Worm (Caenorhabditis elegans) whole organism, L1 larva: ENCODE data around the gene F31E8.4.
A peak's percentile ranks its signal among the peaks of the same experiment; 100 is the strongest.

Experiments
- C16A3.4 ChIP-seq: fragments of 150-350 bp; optimal IDR thresholded peaks from 2 replicates; lab custom pipeline; 2014; ENCODE audit warnings: missing biosample characterization, missing genetic modification characterization
- Y116A8C.19 ChIP-seq: sonication (generic microtip); optimal IDR thresholded peaks from 2 replicates; lab custom pipeline; 2016; ENCODE audit warnings: missing compliant biosample characterization, missing genetic modification characterization, borderline replicate concordance
- ama-1 ChIP-seq: fragments of 150-350 bp; optimal IDR thresholded peaks from 2 replicates; lab custom pipeline; 2014
- blmp-1 ChIP-seq: fragments of 150-350 bp; optimal IDR thresholded peaks from 2 replicates; lab custom pipeline; 2014; ENCODE audit warnings: missing biosample characterization, missing genetic modification characterization
- ceh-82 ChIP-seq, 3 experiments: fragments of 150-350 bp in 1 of 3; sonication (generic microtip) in 2 of 3; optimal IDR thresholded peaks; 2 replicates each; lab custom pipeline; 2014 to 2017; ENCODE audit warnings: missing biosample characterization in 3 of 3, missing genetic modification characterization in 3 of 3
- dpl-1 ChIP-seq, 3 experiments: fragments of 150-350 bp in 2 of 3; sonication (generic microtip) in 1 of 3; optimal IDR thresholded peaks; 2 replicates each; lab custom pipeline; 2014 to 2017; ENCODE audit warnings: missing biosample characterization in 3 of 3, missing genetic modification characterization in 3 of 3, missing genetic modification reagents in 3 of 3
- dsc-1 ChIP-seq: sonication (generic microtip); optimal IDR thresholded peaks from 2 replicates; lab custom pipeline; 2016; ENCODE audit warnings: mild to moderate bottlenecking, missing genetic modification characterization, missing compliant biosample characterization
- efl-1 ChIP-seq, 4 experiments: fragments of 150-350 bp; optimal IDR thresholded peaks in 3 of 4; peaks in 1 of 4; 1 replicate in 1 of 4; 2 replicates in 3 of 4; lab custom pipeline; 2014; ENCODE audit warnings: missing biosample characterization in 2 of 4, missing genetic modification characterization in 2 of 4, missing genetic modification reagents in 2 of 4
- egl-27 ChIP-seq, 2 experiments: fragments of 150-350 bp in 1 of 2; sonication (generic microtip); optimal IDR thresholded peaks; 3 replicates each; lab custom pipeline; 2017 to 2018; ENCODE audit warnings: missing biosample characterization in 2 of 2, missing genetic modification characterization in 2 of 2, missing genetic modification reagents in 2 of 2
- elt-2 ChIP-seq: sonication (generic microtip); optimal IDR thresholded peaks from 2 replicates; lab custom pipeline; 2016; ENCODE audit warnings: missing genetic modification characterization, mild to moderate bottlenecking, inconsistent platforms, missing compliant biosample characterization, missing genetic modification reagents
- elt-3 ChIP-seq, 6 experiments: fragments of 150-350 bp in 1 of 6; sonication (generic microtip); optimal IDR thresholded peaks; 2 replicates each; lab custom pipeline; 2017 to 2018; ENCODE audit warnings: missing biosample characterization in 6 of 6, missing genetic modification characterization in 6 of 6, inconsistent platforms in 1 of 6
- ets-5 ChIP-seq: fragments of 200-800 bp; sonication (Bioruptor generic); IDR thresholded peaks from 2 replicates; pipeline ENCODE4 v1.3.6; 2022; ENCODE audit warnings: missing genetic modification characterization, missing compliant biosample characterization
- fkh-10 ChIP-seq: sonication (generic microtip); optimal IDR thresholded peaks from 2 replicates; lab custom pipeline; 2017; ENCODE audit warnings: missing biosample characterization, missing genetic modification reagents, missing genetic modification characterization
- fkh-4 ChIP-seq: sonication (generic microtip); optimal IDR thresholded peaks from 2 replicates; lab custom pipeline; 2016; ENCODE audit warnings: missing compliant biosample characterization, missing genetic modification characterization, borderline replicate concordance
- fkh-8 ChIP-seq: sonication (generic microtip); optimal IDR thresholded peaks from 2 replicates; lab custom pipeline; 2016; ENCODE audit warnings: mild to moderate bottlenecking, missing genetic modification characterization, missing compliant biosample characterization
- fos-1 ChIP-seq: fragments of 150-350 bp; optimal IDR thresholded peaks from 2 replicates; lab custom pipeline; 2014; ENCODE audit warnings: missing biosample characterization, missing genetic modification characterization
- grh-1 ChIP-seq: fragments of 200-800 bp; sonication (Bioruptor generic); IDR thresholded peaks from 2 replicates; pipeline ENCODE4 v1.3.6; 2022; ENCODE audit warnings: missing genetic modification reagents, missing genetic modification characterization, missing compliant biosample characterization
- hlh-4 ChIP-seq: sonication (generic microtip); optimal IDR thresholded peaks from 2 replicates; lab custom pipeline; 2016; ENCODE audit warnings: mild to moderate bottlenecking, missing genetic modification characterization, missing compliant biosample characterization
- hpl-2 ChIP-seq: fragments of 150-350 bp; optimal IDR thresholded peaks from 2 replicates; lab custom pipeline; 2014; ENCODE audit warnings: missing biosample characterization, missing genetic modification reagents, missing genetic modification characterization
- jun-1 ChIP-seq: fragments of 150-350 bp; optimal IDR thresholded peaks from 2 replicates; lab custom pipeline; 2014; ENCODE audit warnings: missing biosample characterization, missing genetic modification reagents, missing genetic modification characterization
- lin-13 ChIP-seq: fragments of 150-350 bp; optimal IDR thresholded peaks from 2 replicates; lab custom pipeline; 2014; ENCODE audit warnings: missing biosample characterization, missing genetic modification reagents, missing genetic modification characterization
- lin-14 ChIP-seq: fragments of 200-800 bp; sonication (Bioruptor generic); optimal IDR thresholded peaks from 2 replicates; lab custom pipeline; 2018; ENCODE audit warnings: mild to moderate bottlenecking, missing genetic modification characterization, moderate library complexity, missing compliant biosample characterization
- lin-15B ChIP-seq: fragments of 150-350 bp; sonication (generic microtip); optimal IDR thresholded peaks from 3 replicates; lab custom pipeline; 2014; ENCODE audit warnings: missing biosample characterization, missing genetic modification characterization
- lin-35 ChIP-seq, 2 experiments: fragments of 150-350 bp; optimal IDR thresholded peaks; 2 replicates each; lab custom pipeline; 2014; ENCODE audit warnings: missing biosample characterization in 2 of 2, missing genetic modification characterization in 2 of 2, missing genetic modification reagents in 2 of 2
- lir-3 ChIP-seq: sonication (generic microtip); optimal IDR thresholded peaks from 2 replicates; lab custom pipeline; 2016; ENCODE audit warnings: mild to moderate bottlenecking, missing genetic modification characterization, moderate library complexity, missing compliant biosample characterization; ENCODE audit not compliant: poor library complexity
- mdl-1 ChIP-seq, 2 experiments: fragments of 150-350 bp; optimal IDR thresholded peaks; 2 replicates each; lab custom pipeline; 2014 to 2017; ENCODE audit warnings: missing biosample characterization in 2 of 2, missing genetic modification characterization in 2 of 2, inconsistent platforms in 1 of 2
- mef-2 ChIP-seq: fragments of 150-350 bp; optimal IDR thresholded peaks from 2 replicates; lab custom pipeline; 2014; ENCODE audit warnings: missing biosample characterization, missing genetic modification characterization
- mep-1 ChIP-seq: fragments of 150-350 bp; optimal IDR thresholded peaks from 2 replicates; lab custom pipeline; 2014; ENCODE audit warnings: missing biosample characterization, missing genetic modification characterization
- nhr-19 ChIP-seq: fragments of 200-800 bp; sonication (Bioruptor generic); conservative IDR thresholded peaks from 2 replicates; pipeline ENCODE4 v1.3.6; 2022; ENCODE audit warnings: missing genetic modification characterization, missing compliant biosample characterization
- nhr-20 ChIP-seq: sonication (generic microtip); optimal IDR thresholded peaks from 2 replicates; lab custom pipeline; 2016; ENCODE audit warnings: mild to moderate bottlenecking, missing genetic modification characterization, missing compliant biosample characterization
- nhr-237 ChIP-seq: fragments of 150-350 bp; optimal IDR thresholded peaks from 2 replicates; lab custom pipeline; 2014; ENCODE audit warnings: missing biosample characterization, missing genetic modification characterization
- nhr-47 ChIP-seq: sonication (generic microtip); optimal IDR thresholded peaks from 2 replicates; lab custom pipeline; 2016; ENCODE audit warnings: mild to moderate bottlenecking, missing genetic modification characterization, moderate library complexity, missing compliant biosample characterization
- nhr-71 ChIP-seq: sonication (generic microtip); optimal IDR thresholded peaks from 2 replicates; lab custom pipeline; 2016; ENCODE audit warnings: mild to moderate bottlenecking, missing genetic modification characterization, moderate library complexity, missing compliant biosample characterization
- nhr-77 ChIP-seq: fragments of 150-350 bp; optimal IDR thresholded peaks from 2 replicates; lab custom pipeline; 2014; ENCODE audit warnings: missing biosample characterization, missing genetic modification characterization
- nhr-84 ChIP-seq: sonication (generic microtip); optimal IDR thresholded peaks from 2 replicates; lab custom pipeline; 2017; ENCODE audit warnings: missing biosample characterization, missing genetic modification characterization
- nhr-85 ChIP-seq: sonication (generic microtip); peaks from one replicate; lab custom pipeline; 2016; ENCODE audit warnings: missing genetic modification characterization, inconsistent platforms, missing compliant biosample characterization
- nhr-90 ChIP-seq: sonication (generic microtip); optimal IDR thresholded peaks from 2 replicates; lab custom pipeline; 2016; ENCODE audit warnings: mild to moderate bottlenecking, missing genetic modification characterization, missing compliant biosample characterization; ENCODE audit not compliant: poor library complexity
- pax-3 ChIP-seq: fragments of 200-800 bp; sonication (Bioruptor generic); optimal IDR thresholded peaks from 2 replicates; lab custom pipeline; 2018; ENCODE audit warnings: mild to moderate bottlenecking, missing genetic modification characterization, moderate library complexity, missing compliant biosample characterization
- pqm-1 ChIP-seq: sonication (generic microtip); optimal IDR thresholded peaks from 3 replicates; lab custom pipeline; 2017; ENCODE audit warnings: missing biosample characterization, missing genetic modification characterization
- rnt-1 ChIP-seq: sonication (generic microtip); optimal IDR thresholded peaks from 2 replicates; lab custom pipeline; 2016; ENCODE audit warnings: mild to moderate bottlenecking, missing genetic modification characterization, moderate library complexity, missing compliant biosample characterization
- skn-1 ChIP-seq: fragments of 150-350 bp; optimal IDR thresholded peaks from 2 replicates; lab custom pipeline; 2014; ENCODE audit warnings: missing biosample characterization, missing genetic modification characterization
- snu-23 ChIP-seq: sonication (generic microtip); optimal IDR thresholded peaks from 2 replicates; lab custom pipeline; 2016; ENCODE audit warnings: missing genetic modification characterization, missing compliant biosample characterization
- sox-4 ChIP-seq: sonication (generic microtip); optimal IDR thresholded peaks from 2 replicates; lab custom pipeline; 2016; ENCODE audit warnings: missing genetic modification characterization, missing compliant biosample characterization
- swsn-7 ChIP-seq: sonication (generic microtip); optimal IDR thresholded peaks from 2 replicates; lab custom pipeline; 2016; ENCODE audit warnings: missing genetic modification characterization, missing compliant biosample characterization
- tbx-2 ChIP-seq: sonication (generic microtip); optimal IDR thresholded peaks from 2 replicates; lab custom pipeline; 2016; ENCODE audit warnings: missing genetic modification characterization, missing compliant biosample characterization
- tlp-1 ChIP-seq: fragments of 150-350 bp; optimal IDR thresholded peaks from 2 replicates; lab custom pipeline; 2014; ENCODE audit warnings: missing biosample characterization, missing genetic modification characterization
- unc-62 ChIP-seq: fragments of 150-350 bp; optimal IDR thresholded peaks from 2 replicates; lab custom pipeline; 2014; ENCODE audit warnings: missing biosample characterization, missing genetic modification reagents, missing genetic modification characterization
- xbp-1 ChIP-seq: sonication (generic microtip); optimal IDR thresholded peaks from 2 replicates; lab custom pipeline; 2016; ENCODE audit warnings: missing genetic modification characterization, missing compliant biosample characterization
- zag-1 ChIP-seq: fragments of 150-350 bp; optimal IDR thresholded peaks from 2 replicates; lab custom pipeline; 2014; ENCODE audit warnings: missing biosample characterization, missing genetic modification characterization
- zip-4 ChIP-seq: fragments of 200-800 bp; sonication (Bioruptor generic); optimal IDR thresholded peaks from 2 replicates; lab custom pipeline; 2018; ENCODE audit warnings: mild to moderate bottlenecking, missing genetic modification characterization, moderate library complexity, missing compliant biosample characterization
- ztf-11 ChIP-seq, 2 experiments: sonication (generic microtip); optimal IDR thresholded peaks; 2 replicates each; lab custom pipeline; 2016 to 2017; ENCODE audit warnings: missing genetic modification characterization in 2 of 2, missing biosample characterization in 1 of 2, missing compliant biosample characterization in 1 of 2
- ztf-4 ChIP-seq: fragments of 150-350 bp; optimal IDR thresholded peaks from 2 replicates; lab custom pipeline; 2014; ENCODE audit warnings: missing biosample characterization, missing genetic modification characterization

Gene F31E8.4

ce11 chrII:6842651-6843118 lies 42.7 kb upstream of the F31E8.4 start:
- TF ChIP-seq zip-4 (GFP tag; lab: Kevin White, UChicago) (no peak), egl-27 (tag; optimal IDR thresholded peaks at IDR 0.05; lab: Kevin White, UChicago) (peak; percentile 98 to 99), fkh-8 (peak; percentile 7), ztf-4 (tag; lab: Kevin White, UChicago) (peak; percentile 40), lin-13 (GFP tag; lab: Kevin White, UChicago) (no peak), swsn-7 (tag; lab: Kevin White, UChicago) (peak; percentile 30), Y116A8C.19 (no peak), sox-4 (tag; lab: Kevin White, UChicago) (no peak), dsc-1 (peak; percentile 58), nhr-47 (tag; lab: Kevin White, UChicago) (peak; percentile 66), jun-1 (tag; lab: Kevin White, UChicago) (peak; percentile 73), hlh-4 (tag; lab: Kevin White, UChicago) (no peak), ceh-82 (tag; optimal IDR thresholded peaks at IDR 0.05; lab: Kevin White, UChicago) (peak in 2 of 3 experiments; percentile 7 to 14), nhr-84 (no peak), zag-1 (tag; lab: Kevin White, UChicago) (no peak), ama-1 (lab: Kevin White, UChicago) (no peak), fos-1 (tag; lab: Kevin White, UChicago) (peak; percentile 11), mdl-1 (tag; optimal IDR thresholded peaks at IDR 0.05; lab: Kevin White, UChicago) (peak in 1 of 2 experiments; percentile 78), efl-1 (optimal IDR thresholded peaks at IDR 0.05; lab: Kevin White, UChicago) (peak in 1 of 2 experiments; percentile 28), efl-1 (GFP tag; optimal IDR thresholded peaks at IDR 0.05 in 1 of 2; lab: Kevin White, UChicago) (peak in 1 of 2 experiments; percentile 90), pqm-1 (tag; lab: Kevin White, UChicago) (peak; percentile 70), unc-62 (GFP tag; lab: Kevin White, UChicago) (no peak), ztf-11 (tag; optimal IDR thresholded peaks at IDR 0.05; lab: Kevin White, UChicago) (no peak), ets-5 (GFP tag; lab: Robert Waterston, UW) (no peak), lin-35 (GFP tag; optimal IDR thresholded peaks at IDR 0.05; lab: Kevin White, UChicago) (peak in 1 of 2 experiments; percentile 69), dpl-1 (GFP tag; optimal IDR thresholded peaks at IDR 0.05; lab: Kevin White, UChicago) (peak in 1 of 3 experiments; percentile 5), nhr-85 (tag; lab: Kevin White, UChicago) (peak; percentile 99), nhr-71 (tag; lab: Kevin White, UChicago) (peak; percentile 94), rnt-1 (tag; lab: Kevin White, UChicago) (peak; percentile 43), tbx-2 (peak; percentile 85), fkh-4 (tag; lab: Kevin White, UChicago) (no peak), nhr-20 (peak; percentile 94), tlp-1 (tag; lab: Kevin White, UChicago) (peak; percentile 16), skn-1 (tag; lab: Kevin White, UChicago) (peak; percentile 35), lin-14 (GFP tag; lab: Kevin White, UChicago) (peak; percentile 95), xbp-1 (tag; lab: Kevin White, UChicago) (peak; percentile 8), nhr-237 (tag; lab: Kevin White, UChicago) (no peak), hpl-2 (GFP tag; lab: Kevin White, UChicago) (no peak), snu-23 (GFP tag; lab: Kevin White, UChicago) (peak; percentile 83), lir-3 (tag; lab: Kevin White, UChicago) (peak; percentile 52), nhr-77 (tag; lab: Kevin White, UChicago) (peak; percentile 26), grh-1 (GFP tag; lab: Robert Waterston, UW) (peak; percentile 53; the same call in 1 of the 2 replicates), nhr-19 (GFP tag; lab: Robert Waterston, UW) (peak; percentile 71), lin-15B (no peak), blmp-1 (tag; lab: Kevin White, UChicago) (peak; percentile 89), pax-3 (peak; percentile 20), mef-2 (tag; lab: Kevin White, UChicago) (no peak), C16A3.4 (tag; lab: Kevin White, UChicago) (peak; percentile 35), elt-3 (tag; optimal IDR thresholded peaks at IDR 0.05; lab: Kevin White, UChicago) (peak in 5 of 6 experiments; percentile 72 to 99 (median 89)), fkh-10 (GFP tag; lab: Kevin White, UChicago) (no peak), elt-2 (tag; lab: Kevin White, UChicago) (peak; percentile 98), nhr-90 (tag; lab: Kevin White, UChicago) (peak; percentile 86), mep-1 (tag; lab: Kevin White, UChicago) (no peak)
